Worm (Caenorhabditis elegans) whole organism, midembryonic: Measurements from ENCODE around the gene zig-10.

Source experiments
- T22C8.4 ChIP-seq: fragments of 200-800 bp; sonication (Bioruptor generic); IDR thresholded peaks from 2 replicates; pipeline ENCODE4 v1.3.6; 2022; ENCODE audit warnings: missing genetic modification characterization, missing compliant biosample characterization
- cog-1 ChIP-seq: sonication (generic microtip); optimal IDR thresholded peaks from 2 replicates; lab custom pipeline; 2016; ENCODE audit warnings: missing genetic modification characterization, missing compliant biosample characterization
- flt-1 ChIP-seq: fragments of 200-800 bp; sonication (Bioruptor generic); IDR thresholded peaks from 2 replicates; pipeline ENCODE4 v1.3.6; 2022; ENCODE audit warnings: missing genetic modification characterization, missing compliant biosample characterization
- klf-2 ChIP-seq: fragments of 200-800 bp; sonication (Bioruptor generic); conservative IDR thresholded peaks from 2 replicates; pipeline ENCODE4 v1.3.6; 2022; ENCODE audit warnings: missing genetic modification reagents, missing genetic modification characterization, missing compliant biosample characterization
- med-1 ChIP-seq: sonication (generic microtip); optimal IDR thresholded peaks from 2 replicates; lab custom pipeline; 2017; ENCODE audit warnings: missing genetic modification characterization, mild to moderate bottlenecking, missing compliant biosample characterization, antibody characterized with exemption, missing genetic modification reagents; ENCODE audit not compliant: insufficient read depth
- ref-1 ChIP-seq: fragments of 200-800 bp; sonication (Bioruptor generic); conservative IDR thresholded peaks from 2 replicates; pipeline ENCODE4 v1.3.6; 2022; ENCODE audit warnings: missing genetic modification reagents, missing genetic modification characterization, missing compliant biosample characterization
- tab-1 ChIP-seq: fragments of 200-800 bp; sonication (Bioruptor generic); IDR thresholded peaks from 2 replicates; pipeline ENCODE4 v1.3.6; 2022; ENCODE audit warnings: missing genetic modification characterization, missing compliant biosample characterization
- ztf-23 ChIP-seq: fragments of 200-800 bp; sonication (Bioruptor generic); IDR thresholded peaks from 2 replicates; pipeline ENCODE4 v1.3.6; 2022; ENCODE audit warnings: missing genetic modification reagents, missing genetic modification characterization, missing compliant biosample characterization
- ztf-29 ChIP-seq: fragments of 200-800 bp; sonication (Bioruptor generic); IDR thresholded peaks from 2 replicates; pipeline ENCODE4 v1.3.6; 2022; ENCODE audit warnings: missing genetic modification reagents, missing genetic modification characterization, missing compliant biosample characterization

DNA sequence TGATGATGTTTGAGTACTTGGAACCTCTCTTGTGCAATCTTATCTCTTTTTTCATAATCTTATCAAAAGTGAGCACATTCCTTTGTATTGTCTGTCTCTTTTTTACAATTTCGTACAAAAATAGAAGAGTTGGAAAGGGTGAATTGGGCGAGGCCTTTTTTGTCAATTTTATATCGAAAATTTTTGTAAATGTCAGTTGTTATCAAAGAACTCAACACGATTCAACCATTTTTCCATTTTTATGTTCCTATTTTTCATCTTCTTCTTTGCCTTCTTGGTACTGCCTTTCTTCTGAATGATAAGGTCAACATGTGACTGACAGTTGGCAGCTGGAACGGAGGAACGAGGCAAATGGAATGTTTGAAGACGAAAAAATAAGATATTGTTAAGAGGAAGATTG, 15.3 kb downstream of the zig-10 start:
- TF ChIP-seq ztf-29 (GFP tag; lab: Robert Waterston, UW) (no peak), flt-1 (GFP tag; lab: Robert Waterston, UW) (no peak), ref-1 (GFP tag; lab: Robert Waterston, UW) (no peak), cog-1 (tag; lab: Kevin White, UChicago) (no peak), med-1 (GFP tag; lab: Kevin White, UChicago) (no peak), tab-1 (GFP tag; lab: Robert Waterston, UW) (no peak), T22C8.4 (GFP tag; lab: Robert Waterston, UW) (no peak), klf-2 (GFP tag; lab: Robert Waterston, UW) (no peak), ztf-23 (GFP tag; lab: Robert Waterston, UW) (no peak)
